Fruit fly (Drosophila melanogaster) whole organism, prepupa: ENCODE data around the gene Fancm.

Experiments used
- CG16779 ChIP-seq: fragments of 200-800 bp; sonication (Bioruptor generic); optimal IDR thresholded peaks from 3 replicates; lab custom pipeline; 2017; ENCODE audit warnings: missing biosample characterization, mild to moderate bottlenecking, missing genetic modification characterization
- CG6854 ChIP-seq: fragments of 200-800 bp; sonication (Bioruptor generic); optimal IDR thresholded peaks from 2 replicates; lab custom pipeline; 2017; ENCODE audit warnings: missing biosample characterization, mild to moderate bottlenecking, missing genetic modification characterization
- CG8632 ChIP-seq: fragments of 200-800 bp; sonication (Bioruptor generic); optimal IDR thresholded peaks from 3 replicates; lab custom pipeline; 2016; ENCODE audit warnings: missing biosample characterization, missing genetic modification characterization
- fd85E ChIP-seq: fragments of 200-800 bp; sonication (Bioruptor generic); optimal IDR thresholded peaks from 3 replicates; lab custom pipeline; 2016; ENCODE audit warnings: missing biosample characterization, missing genetic modification characterization
- net ChIP-seq: fragments of 200-800 bp; sonication (Bioruptor generic); optimal IDR thresholded peaks from 3 replicates; lab custom pipeline; 2016; ENCODE audit warnings: missing biosample characterization, missing genetic modification characterization
- ss ChIP-seq, 2 experiments: fragments of 200-800 bp; sonication (Bioruptor generic); optimal IDR thresholded peaks; 2 replicates in 1 of 2; 3 replicates in 1 of 2; lab custom pipeline; 2017 to 2018; ENCODE audit warnings: mild to moderate bottlenecking in 2 of 2, missing biosample characterization in 2 of 2, missing genetic modification characterization in 2 of 2, moderate library complexity in 1 of 2

dm6 chr3R:21499131-21500036, 17.3 kb downstream of the Fancm start, which contains the start of gene C15:
- TF ChIP-seq CG16779 (tag; lab: Kevin White, UChicago) (no peak), ss (GFP tag; optimal IDR thresholded peaks at IDR 0.05; lab: Kevin White, UChicago) (peak in 1 of 2 experiments; percentile 42), CG8632 (no peak), fd85E (GFP tag; lab: Kevin White, UChicago) (no peak), net (GFP tag; lab: Kevin White, UChicago) (no peak), CG6854 (GFP tag; lab: Kevin White, UChicago) (no peak)
